Worm (Caenorhabditis elegans) whole organism, L2 larva: ENCODE data around the gene Y17G9B.4.

Experiments used
- ZK546.5 ChIP-seq: sonication (generic microtip); optimal IDR thresholded peaks from 2 replicates; lab custom pipeline; 2017; ENCODE audit warnings: missing biosample characterization, missing genetic modification characterization
- fos-1 ChIP-seq: fragments of 150-350 bp; optimal IDR thresholded peaks from 2 replicates; lab custom pipeline; 2014; ENCODE audit warnings: missing biosample characterization, missing genetic modification characterization
- gmeb-1 ChIP-seq: fragments of 150-350 bp; optimal IDR thresholded peaks from 2 replicates; lab custom pipeline; 2014; ENCODE audit warnings: missing biosample characterization, missing genetic modification characterization
- lin-11 ChIP-seq: fragments of 150-350 bp; sonication (generic microtip); optimal IDR thresholded peaks from 2 replicates; lab custom pipeline; 2014; ENCODE audit warnings: missing biosample characterization, missing genetic modification characterization, inconsistent platforms, mixed read lengths
- nhr-11 ChIP-seq: fragments of 150-350 bp; optimal IDR thresholded peaks from 2 replicates; lab custom pipeline; 2014; ENCODE audit warnings: missing biosample characterization, missing genetic modification characterization
- nhr-23 ChIP-seq: fragments of 150-350 bp; optimal IDR thresholded peaks from 2 replicates; lab custom pipeline; 2014; ENCODE audit warnings: missing biosample characterization, missing genetic modification reagents, missing genetic modification characterization

ce11 chrIV:4712376-4712775, 39.5 kb upstream of the Y17G9B.4 start, which contains the start of gene yars-2:
- no peak for TF ChIP-seq fos-1 (tag; lab: Kevin White, UChicago)
- TF ChIP-seq nhr-11 (tag; lab: Kevin White, UChicago): no peak
- TF ChIP-seq nhr-23 (tag; lab: Kevin White, UChicago): no peak
- TF ChIP-seq gmeb-1 (tag; lab: Kevin White, UChicago): no peak
- no peak for TF ChIP-seq lin-11 (tag; lab: Kevin White, UChicago)
- TF ChIP-seq ZK546.5 (tag; lab: Kevin White, UChicago): no peak
